Fruit fly (Drosophila melanogaster) whole organism, embryonic: ENCODE measurements around the gene CG11374.

Experiments used
- B-H1 ChIP-seq: fragments of 200-800 bp; sonication (Bioruptor generic); IDR thresholded peaks from 3 replicates; pipeline ENCODE4 v1.3.6; 2022; ENCODE audit warnings: missing biosample characterization, missing genetic modification characterization
- B-H2 ChIP-seq: fragments of 200-800 bp; sonication (Bioruptor generic); optimal IDR thresholded peaks from 2 replicates; lab custom pipeline; 2018; ENCODE audit warnings: missing biosample characterization, mild to moderate bottlenecking, missing genetic modification characterization
- CG12071 ChIP-seq: fragments of 200-800 bp; sonication (Bioruptor generic); optimal IDR thresholded peaks from 3 replicates; lab custom pipeline; 2018; ENCODE audit warnings: missing biosample characterization, mild to moderate bottlenecking, missing genetic modification characterization
- CG12659 ChIP-seq: fragments of 200-800 bp; sonication (Bioruptor generic); optimal IDR thresholded peaks from 3 replicates; lab custom pipeline; 2017; ENCODE audit warnings: mild to moderate bottlenecking, missing biosample characterization, missing genetic modification reagents, missing genetic modification characterization
- CG13296 ChIP-seq: fragments of 200-800 bp; sonication (Bioruptor generic); optimal IDR thresholded peaks from 3 replicates; lab custom pipeline; 2018; ENCODE audit warnings: missing biosample characterization, mild to moderate bottlenecking, missing genetic modification characterization
- CG14965 ChIP-seq: fragments of 200-800 bp; sonication (Bioruptor generic); optimal IDR thresholded peaks from 2 replicates; lab custom pipeline; 2016; ENCODE audit warnings: missing biosample characterization, missing genetic modification characterization, borderline replicate concordance
- CG18599 ChIP-seq: fragments of 200-800 bp; sonication (Bioruptor generic); optimal IDR thresholded peaks from 3 replicates; lab custom pipeline; 2017; ENCODE audit warnings: missing biosample characterization, missing genetic modification characterization, mild to moderate bottlenecking, moderate library complexity, missing genetic modification reagents
- CG2199 ChIP-seq: fragments of 200-800 bp; sonication (Bioruptor generic); IDR thresholded peaks from 3 replicates; pipeline ENCODE4 v1.3.6; 2022; ENCODE audit warnings: missing biosample characterization, missing genetic modification characterization
- CG2678 ChIP-seq: fragments of 200-800 bp; sonication (Bioruptor generic); optimal IDR thresholded peaks from 3 replicates; lab custom pipeline; 2019; ENCODE audit warnings: missing biosample characterization, mild to moderate bottlenecking, missing genetic modification characterization, moderate library complexity
- CG2889 ChIP-seq: fragments of 200-800 bp; sonication (Bioruptor generic); IDR thresholded peaks from 3 replicates; pipeline ENCODE4 v1.3.6; 2022; ENCODE audit warnings: missing biosample characterization, missing genetic modification characterization
- CG3163 ChIP-seq: fragments of 200-800 bp; sonication (Bioruptor generic); optimal IDR thresholded peaks from 3 replicates; lab custom pipeline; 2016; ENCODE audit warnings: missing biosample characterization, missing genetic modification characterization
- CG3407 ChIP-seq: fragments of 200-800 bp; sonication (Bioruptor generic); optimal IDR thresholded peaks from 2 replicates; lab custom pipeline; 2018; ENCODE audit warnings: missing biosample characterization, mild to moderate bottlenecking, missing genetic modification characterization
- CG34376 ChIP-seq: fragments of 200-800 bp; sonication (Bioruptor generic); optimal IDR thresholded peaks from 2 replicates; lab custom pipeline; 2018; ENCODE audit warnings: missing biosample characterization, mild to moderate bottlenecking, missing genetic modification characterization
- CG3847 ChIP-seq: fragments of 200-800 bp; sonication (Bioruptor generic); IDR thresholded peaks from 2 replicates; pipeline ENCODE4 v1.3.6; 2022; ENCODE audit warnings: missing biosample characterization, missing genetic modification characterization
- CG42726 ChIP-seq: fragments of 200-800 bp; sonication (Bioruptor generic); IDR thresholded peaks from 2 replicates; pipeline ENCODE4 v1.3.6; 2022; ENCODE audit warnings: missing biosample characterization, missing genetic modification characterization; ENCODE audit not compliant: partially characterized antibody
- CG4360 ChIP-seq: fragments of 200-800 bp; sonication (Bioruptor generic); IDR thresholded peaks from 2 replicates; pipeline ENCODE4 v1.3.6; 2022; ENCODE audit warnings: missing biosample characterization, missing genetic modification characterization
- CG6254 ChIP-seq: fragments of 200-800 bp; sonication (Bioruptor generic); optimal IDR thresholded peaks from 3 replicates; lab custom pipeline; 2017; ENCODE audit warnings: mild to moderate bottlenecking, missing biosample characterization, missing genetic modification reagents, missing genetic modification characterization
- CG6272 ChIP-seq: fragments of 200-800 bp; sonication (Bioruptor generic); IDR thresholded peaks from 2 replicates; pipeline ENCODE4 v1.3.6; 2022; ENCODE audit warnings: missing biosample characterization, missing genetic modification characterization
- CG6791 ChIP-seq: fragments of 200-800 bp; sonication (Bioruptor generic); IDR thresholded peaks from 3 replicates; pipeline ENCODE4 v1.3.6; 2022; ENCODE audit warnings: missing biosample characterization, missing genetic modification characterization; ENCODE audit not compliant: partially characterized antibody
- CG7928 ChIP-seq: fragments of 200-800 bp; sonication (Bioruptor generic); optimal IDR thresholded peaks from 2 replicates; lab custom pipeline; 2017; ENCODE audit warnings: missing biosample characterization, mild to moderate bottlenecking, missing genetic modification characterization
- CG8388 ChIP-seq: fragments of 200-800 bp; sonication (Bioruptor generic); optimal IDR thresholded peaks from 2 replicates; lab custom pipeline; 2019; ENCODE audit warnings: missing biosample characterization, mild to moderate bottlenecking, missing genetic modification characterization, moderate library complexity
- CG9797 ChIP-seq: fragments of 200-800 bp; sonication (Bioruptor generic); optimal IDR thresholded peaks from 3 replicates; lab custom pipeline; 2018; ENCODE audit warnings: missing biosample characterization, mild to moderate bottlenecking, missing genetic modification characterization
- D19A ChIP-seq: fragments of 200-800 bp; optimal IDR thresholded peaks from 3 replicates; lab custom pipeline; 2019; ENCODE audit warnings: missing biosample characterization, mild to moderate bottlenecking, missing genetic modification characterization, moderate library complexity
- Dfd ChIP-seq, 2 experiments: fragments of >200 bp; optimal IDR thresholded peaks; 2 replicates each; lab custom pipeline; 2017; ENCODE audit warnings: missing biosample characterization in 2 of 2, missing genetic modification characterization in 2 of 2
- Dip2 ChIP-seq: fragments of 200-800 bp; sonication (Bioruptor generic); IDR thresholded peaks from 2 replicates; pipeline ENCODE4 v1.3.6; 2022; ENCODE audit warnings: missing biosample characterization, missing genetic modification characterization
- HLHmδ ChIP-seq: fragments of 200-800 bp; sonication (Bioruptor generic); optimal IDR thresholded peaks from 2 replicates; lab custom pipeline; 2018; ENCODE audit warnings: missing biosample characterization, mild to moderate bottlenecking, missing genetic modification characterization, moderate library complexity
- Med ChIP-seq: fragments of 200-800 bp; sonication (Bioruptor generic); peaks from one replicate; lab custom pipeline; 2016; ENCODE audit warnings: missing biosample characterization, missing genetic modification characterization, mild to moderate bottlenecking, inconsistent platforms, moderate library complexity
- Mes4 ChIP-seq: fragments of 200-800 bp; sonication (Bioruptor generic); optimal IDR thresholded peaks from 2 replicates; lab custom pipeline; 2016; ENCODE audit warnings: missing biosample characterization, missing genetic modification characterization
- NFAT ChIP-seq: fragments of 200-800 bp; sonication (Bioruptor generic); IDR thresholded peaks from 2 replicates; pipeline ENCODE4 v1.3.6; 2022; ENCODE audit warnings: missing biosample characterization, missing genetic modification characterization
- Optix ChIP-seq: fragments of 200-800 bp; sonication (Bioruptor generic); IDR thresholded peaks from 3 replicates; pipeline ENCODE4 v1.3.6; 2022; ENCODE audit warnings: missing biosample characterization, missing genetic modification characterization
- Ravus ChIP-seq: fragments of 200-800 bp; sonication (Bioruptor generic); IDR thresholded peaks from 2 replicates; pipeline ENCODE4 v1.3.6; 2022; ENCODE audit warnings: missing biosample characterization, missing genetic modification characterization
- Sin3A ChIP-seq: fragments of >200 bp; optimal IDR thresholded peaks from 2 replicates; lab custom pipeline; 2018
- Spps ChIP-seq: fragments of 200-800 bp; sonication (Bioruptor generic); optimal IDR thresholded peaks from 2 replicates; lab custom pipeline; 2018; ENCODE audit warnings: missing biosample characterization, mild to moderate bottlenecking, missing genetic modification characterization
- Taf1 ChIP-seq: fragments of 200-800 bp; sonication (Bioruptor generic); IDR thresholded peaks from 2 replicates; pipeline ENCODE4 v1.3.6; 2022; ENCODE audit warnings: missing biosample characterization, missing genetic modification characterization
- al ChIP-seq: fragments of 200-800 bp; sonication (Bioruptor generic); IDR thresholded peaks from 2 replicates; pipeline ENCODE4 v1.3.6; 2022; ENCODE audit warnings: missing biosample characterization, missing genetic modification characterization
- aop ChIP-seq: fragments of 200-800 bp; sonication (Bioruptor generic); IDR thresholded peaks from 2 replicates; pipeline ENCODE4 v1.3.6; 2022; ENCODE audit warnings: missing biosample characterization, missing genetic modification characterization
- crc ChIP-seq: fragments of 200-800 bp; sonication (Bioruptor generic); optimal IDR thresholded peaks from 2 replicates; lab custom pipeline; 2016; ENCODE audit warnings: missing biosample characterization, missing genetic modification characterization
- dpn ChIP-seq, 2 experiments: fragments of 200-800 bp; sonication (Bioruptor generic); optimal IDR thresholded peaks; 3 replicates each; lab custom pipeline; 2016; ENCODE audit warnings: missing biosample characterization in 2 of 2, missing genetic modification characterization in 2 of 2
- gsb-n ChIP-seq: fragments of 200-800 bp; sonication (Bioruptor generic); optimal IDR thresholded peaks from 3 replicates; lab custom pipeline; 2018; ENCODE audit warnings: missing biosample characterization, mild to moderate bottlenecking, missing genetic modification characterization
- gt ChIP-seq: fragments of 200-800 bp; sonication (Bioruptor generic); IDR thresholded peaks from 2 replicates; pipeline ENCODE4 v1.3.6; 2022; ENCODE audit warnings: missing biosample characterization, missing genetic modification characterization
- lov ChIP-seq, 2 experiments: fragments of 200-800 bp in 1 of 2; fragments of >200 bp in 1 of 2; sonication (Bioruptor generic) in 1 of 2; IDR thresholded peaks in 1 of 2; optimal IDR thresholded peaks in 1 of 2; 2 replicates in 1 of 2; 3 replicates in 1 of 2; pipeline versions ENCODE4 v1.3.6 to Lab custom; 2017 to 2022; ENCODE audit warnings: missing biosample characterization in 1 of 2, missing genetic modification characterization in 1 of 2
- nerfin-2 ChIP-seq: fragments of 200-800 bp; sonication (Bioruptor generic); IDR thresholded peaks from 2 replicates; pipeline ENCODE4 v1.3.6; 2022; ENCODE audit warnings: missing biosample characterization, missing genetic modification characterization; ENCODE audit not compliant: partially characterized antibody
- p53 ChIP-seq: fragments of 200-800 bp; sonication (Bioruptor generic); optimal IDR thresholded peaks from 2 replicates; lab custom pipeline; 2016; ENCODE audit warnings: missing biosample characterization, missing genetic modification characterization
- pum ChIP-seq: fragments of 200-800 bp; sonication (Bioruptor generic); optimal IDR thresholded peaks from 2 replicates; lab custom pipeline; 2016; ENCODE audit warnings: missing biosample characterization, missing genetic modification characterization
- ro ChIP-seq: fragments of 200-800 bp; sonication (Bioruptor generic); IDR thresholded peaks from 2 replicates; pipeline ENCODE4 v1.3.6; 2022; ENCODE audit warnings: missing biosample characterization, missing genetic modification characterization
- row ChIP-seq: fragments of 200-800 bp; sonication (Bioruptor generic); IDR thresholded peaks from 3 replicates; pipeline ENCODE4 v1.3.6; 2022; ENCODE audit warnings: missing biosample characterization, missing genetic modification characterization
- sd ChIP-seq: fragments of 200-800 bp; sonication (Bioruptor generic); optimal IDR thresholded peaks from 3 replicates; lab custom pipeline; 2018; ENCODE audit warnings: missing biosample characterization, mild to moderate bottlenecking, missing genetic modification characterization, moderate library complexity
- sug ChIP-seq: fragments of 200-800 bp; optimal IDR thresholded peaks from 2 replicates; lab custom pipeline; 2019; ENCODE audit warnings: missing biosample characterization, mild to moderate bottlenecking, missing genetic modification characterization, moderate library complexity
- zfh2 ChIP-seq: fragments of 200-800 bp; sonication (Bioruptor generic); optimal IDR thresholded peaks from 2 replicates; lab custom pipeline; 2016; ENCODE audit warnings: missing biosample characterization, missing genetic modification characterization

The CG11374 gene

DNA sequence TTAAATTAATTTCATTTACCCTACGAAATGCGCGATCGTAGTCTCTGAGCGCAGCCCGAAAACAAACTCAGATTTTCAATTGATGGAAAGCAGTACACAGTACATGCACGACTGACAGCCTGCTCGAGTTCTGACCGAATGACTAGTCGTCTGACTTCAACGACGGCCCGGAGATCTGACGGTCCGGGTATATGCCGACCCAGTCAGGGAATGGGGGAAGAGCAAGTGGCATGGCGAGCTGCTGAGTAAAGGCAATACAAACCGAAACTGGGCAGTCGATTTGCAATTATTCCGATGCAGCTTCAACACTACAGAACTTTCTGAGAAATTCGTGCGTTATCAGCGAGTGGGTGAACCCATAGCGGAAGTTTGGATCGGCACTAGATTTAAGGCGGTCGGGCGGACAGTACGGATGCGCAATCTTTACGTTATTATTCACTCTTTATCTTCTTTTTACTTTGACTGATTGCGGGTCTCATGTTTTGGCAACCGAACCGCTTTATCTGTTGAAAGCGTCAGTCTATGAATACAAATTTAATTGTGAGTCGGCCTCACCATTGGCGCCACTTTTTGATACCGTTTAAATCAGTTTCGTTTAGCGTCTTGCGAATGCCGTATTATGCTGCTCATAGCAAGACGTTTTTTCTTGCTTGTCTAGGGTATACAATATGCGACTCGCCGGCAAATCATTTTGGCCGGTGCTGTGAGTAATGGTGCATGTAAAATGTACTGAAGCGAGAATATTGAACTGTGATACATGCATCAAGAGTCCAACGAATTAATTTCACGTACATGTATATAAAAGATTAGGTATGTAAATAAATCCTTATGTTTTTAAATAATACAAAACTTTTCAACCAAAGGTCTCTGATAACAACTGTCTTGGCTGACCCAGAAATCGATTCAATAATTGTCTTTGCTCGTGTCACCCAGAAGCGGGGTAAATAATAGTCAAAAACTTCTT, 44.6 kb downstream of the CG11374 start (continued):
- TF ChIP-seq CG12071 (GFP tag; lab: Kevin White, UChicago): no peak
- no peak for TF ChIP-seq crc (GFP tag; lab: Kevin White, UChicago)
- peak; percentile 31; the same call in 1 of the 3 replicates for TF ChIP-seq CG2199 (GFP tag; lab: Robert Waterston, UW)
- TF ChIP-seq al: no peak
- TF ChIP-seq Optix (GFP tag; lab: Robert Waterston, UW): no peak
- no peak for TF ChIP-seq Taf1 (GFP tag; lab: Robert Waterston, UW)
- TF ChIP-seq CG42726 (GFP tag; lab: Robert Waterston, UW): no peak
- TF ChIP-seq aop (GFP tag; lab: Robert Waterston, UW): no peak
- TF ChIP-seq CG6254 (GFP tag; lab: Kevin White, UChicago): peak; percentile 3
- TF ChIP-seq Med (GFP tag; lab: Kevin White, UChicago): peak; percentile 85
- no peak for TF ChIP-seq CG2889
- no peak for TF ChIP-seq gt (GFP tag; lab: Robert Waterston, UW)
- TF ChIP-seq NFAT: no peak
- TF ChIP-seq Mes4 (GFP tag; lab: Kevin White, UChicago): no peak
- TF ChIP-seq B-H2 (GFP tag; lab: Kevin White, UChicago): no peak
- TF ChIP-seq nerfin-2: no peak
- TF ChIP-seq B-H1: no peak
- TF ChIP-seq CG18599 (GFP tag; lab: Kevin White, UChicago): peak; percentile 29
- no peak for TF ChIP-seq HLHmδ (GFP tag; lab: Kevin White, UChicago)
- no peak for TF ChIP-seq CG9797
- no peak for TF ChIP-seq Sin3A
- TF ChIP-seq CG8388: no peak
- TF ChIP-seq CG3407 (GFP tag; lab: Kevin White, UChicago): no peak
- no peak for TF ChIP-seq CG12659
- TF ChIP-seq lov (optimal IDR thresholded peaks at IDR 0.05; lab: Kevin White, UChicago): no peak
- no peak for TF ChIP-seq lov (GFP tag; IDR thresholded peaks at IDR 0.05; lab: Robert Waterston, UW)
- TF ChIP-seq Ravus (GFP tag; lab: Robert Waterston, UW): no peak
- TF ChIP-seq dpn (GFP tag; optimal IDR thresholded peaks at IDR 0.05; lab: Kevin White, UChicago): no peak
- TF ChIP-seq sug: peak; percentile 61
- TF ChIP-seq CG6791 (GFP tag; lab: Robert Waterston, UW): 0 out of 3 replicates have a peak, but pooled peaks have one; percentile 21
- TF ChIP-seq sd (tag; lab: Kevin White, UChicago): no peak
- peak; percentile 75 for TF ChIP-seq row (GFP tag; lab: Robert Waterston, UW)
- no peak for TF ChIP-seq ro (GFP tag; lab: Robert Waterston, UW)
- no peak for TF ChIP-seq Spps (tag; lab: Kevin White, UChicago)
- no peak for TF ChIP-seq CG7928 (GFP tag; lab: Kevin White, UChicago)
- no peak for TF ChIP-seq Dip2 (GFP tag; lab: Robert Waterston, UW)
- no peak for TF ChIP-seq CG6272 (GFP tag; lab: Robert Waterston, UW)
- peak; percentile 90 for TF ChIP-seq D19A (tag; lab: Kevin White, UChicago)
- no peak for TF ChIP-seq zfh2
- no peak for TF ChIP-seq CG3163 (GFP tag; lab: Kevin White, UChicago)
- no peak for TF ChIP-seq pum
- no peak for TF ChIP-seq p53 (GFP tag; lab: Kevin White, UChicago)
- TF ChIP-seq CG13296: no peak
- no peak for TF ChIP-seq CG3847
- no peak for TF ChIP-seq gsb-n (tag; lab: Kevin White, UChicago)
- TF ChIP-seq CG34376 (GFP tag; lab: Kevin White, UChicago): peak; percentile 81
- TF ChIP-seq CG2678: peak; percentile 11
- TF ChIP-seq Dfd (GFP tag; optimal IDR thresholded peaks at IDR 0.05; lab: Kevin White, UChicago): no peak
- TF ChIP-seq CG14965 (GFP tag; lab: Kevin White, UChicago): no peak
- no peak for TF ChIP-seq CG4360
